Worm (Caenorhabditis elegans) whole organism, L4 larva: Measurements from ENCODE around the gene Y51H4A.937.

ENCODE experiments used
- F26F4.8 ChIP-seq: fragments of 200-800 bp; sonication (Bioruptor generic); conservative IDR thresholded peaks from 2 replicates; pipeline ENCODE4 v1.3.6; 2022; ENCODE audit warnings: missing genetic modification characterization, missing compliant biosample characterization
- F37D6.2 ChIP-seq: sonication (generic microtip); optimal IDR thresholded peaks from 2 replicates; lab custom pipeline; 2016; ENCODE audit warnings: mild to moderate bottlenecking, missing genetic modification characterization, missing compliant biosample characterization
- Y48G9A.11 ChIP-seq: fragments of 200-800 bp; sonication (Bioruptor generic); IDR thresholded peaks from 2 replicates; pipeline ENCODE4 v1.3.6; 2022; ENCODE audit warnings: missing genetic modification reagents, missing genetic modification characterization, missing compliant biosample characterization
- Y5F2A.4 ChIP-seq: fragments of 200-800 bp; sonication (Bioruptor generic); optimal IDR thresholded peaks from 2 replicates; lab custom pipeline; 2018; ENCODE audit warnings: mild to moderate bottlenecking, missing genetic modification characterization, missing compliant biosample characterization
- Y75B8A.6 ChIP-seq: fragments of 200-800 bp; sonication (Bioruptor generic); IDR thresholded peaks from 2 replicates; pipeline ENCODE4 v1.3.6; 2022; ENCODE audit warnings: missing genetic modification reagents, missing genetic modification characterization, missing compliant biosample characterization
- ZK546.5 ChIP-seq, 2 experiments: sonication (generic microtip); optimal IDR thresholded peaks; 2 replicates each; lab custom pipeline; 2017; ENCODE audit warnings: missing biosample characterization in 2 of 2, missing genetic modification characterization in 2 of 2
- aly-2 ChIP-seq: sonication (generic microtip); optimal IDR thresholded peaks from 2 replicates; lab custom pipeline; 2018; ENCODE audit warnings: missing biosample characterization, missing genetic modification characterization
- arid-1 ChIP-seq: fragments of 200-800 bp; sonication (Bioruptor generic); conservative IDR thresholded peaks from 2 replicates; pipeline ENCODE4 v1.3.6; 2022; ENCODE audit warnings: missing genetic modification reagents, missing genetic modification characterization, missing compliant biosample characterization
- attf-4 ChIP-seq: sonication (generic microtip); optimal IDR thresholded peaks from 3 replicates; lab custom pipeline; 2017; ENCODE audit warnings: missing biosample characterization, missing genetic modification characterization
- ceh-20 ChIP-seq: fragments of 200-800 bp; sonication (Bioruptor generic); IDR thresholded peaks from 2 replicates; pipeline ENCODE4 v1.3.6; 2022; ENCODE audit warnings: missing genetic modification reagents, missing genetic modification characterization, missing compliant biosample characterization
- ceh-28 ChIP-seq: fragments of 150-350 bp; optimal IDR thresholded peaks from 2 replicates; lab custom pipeline; 2014; ENCODE audit warnings: missing biosample characterization, missing genetic modification reagents, missing genetic modification characterization
- ceh-32 ChIP-seq: sonication (generic microtip); optimal IDR thresholded peaks from 2 replicates; lab custom pipeline; 2016; ENCODE audit warnings: mild to moderate bottlenecking, missing genetic modification characterization, missing compliant biosample characterization; ENCODE audit not compliant: poor library complexity
- ceh-44 ChIP-seq: fragments of 200-800 bp; sonication (Bioruptor generic); IDR thresholded peaks from 2 replicates; pipeline ENCODE4 v1.3.6; 2022; ENCODE audit warnings: missing genetic modification reagents, missing genetic modification characterization, missing compliant biosample characterization
- ceh-82 ChIP-seq: sonication (generic microtip); optimal IDR thresholded peaks from 2 replicates; lab custom pipeline; 2017; ENCODE audit warnings: missing biosample characterization, missing genetic modification characterization
- ces-1 ChIP-seq: fragments of 150-350 bp; sonication (generic microtip); optimal IDR thresholded peaks from 4 replicates; lab custom pipeline; 2014; ENCODE audit warnings: missing biosample characterization, missing genetic modification reagents, missing genetic modification characterization
- cey-2 ChIP-seq: sonication (generic microtip); optimal IDR thresholded peaks from 3 replicates; lab custom pipeline; 2017; ENCODE audit warnings: missing genetic modification characterization, mild to moderate bottlenecking, missing compliant biosample characterization, antibody characterized with exemption, borderline replicate concordance; ENCODE audit not compliant: insufficient read depth
- daf-12 ChIP-seq: fragments of 150-350 bp; optimal IDR thresholded peaks from 2 replicates; lab custom pipeline; 2014; ENCODE audit warnings: missing biosample characterization, missing genetic modification reagents, missing genetic modification characterization
- dmd-9 ChIP-seq: fragments of 200-800 bp; sonication (Bioruptor generic); IDR thresholded peaks from 2 replicates; pipeline ENCODE4 v1.3.6; 2022; ENCODE audit warnings: missing genetic modification reagents, missing genetic modification characterization, missing compliant biosample characterization
- duxl-1 ChIP-seq: sonication (generic microtip); optimal IDR thresholded peaks from 2 replicates; lab custom pipeline; 2016; ENCODE audit warnings: mild to moderate bottlenecking, missing genetic modification characterization, moderate library complexity, missing compliant biosample characterization; ENCODE audit not compliant: poor library complexity
- dve-1 ChIP-seq: sonication (generic microtip); optimal IDR thresholded peaks from 2 replicates; lab custom pipeline; 2017; ENCODE audit warnings: antibody characterized with exemption, mild to moderate bottlenecking, missing genetic modification characterization, missing compliant biosample characterization; ENCODE audit not compliant: insufficient read depth
- egl-43 ChIP-seq: fragments of 200-800 bp; sonication (Bioruptor generic); IDR thresholded peaks from 2 replicates; pipeline ENCODE4 v1.3.6; 2022; ENCODE audit warnings: missing genetic modification reagents, missing genetic modification characterization, missing compliant biosample characterization
- fkh-10 ChIP-seq: fragments of 150-350 bp; optimal IDR thresholded peaks from 2 replicates; lab custom pipeline; 2014; ENCODE audit warnings: missing biosample characterization, missing genetic modification reagents, missing genetic modification characterization
- hif-1 ChIP-seq, 2 experiments: sonication (generic microtip); optimal IDR thresholded peaks; 2 replicates each; lab custom pipeline; 2016 to 2017; ENCODE audit warnings: missing compliant biosample characterization in 2 of 2, missing genetic modification characterization in 2 of 2, missing genetic modification reagents in 2 of 2, missing genotype in 2 of 2, mild to moderate bottlenecking in 1 of 2
- hlh-11 ChIP-seq: fragments of 200-800 bp; sonication (Bioruptor generic); optimal IDR thresholded peaks from 2 replicates; lab custom pipeline; 2018; ENCODE audit warnings: mild to moderate bottlenecking, missing genetic modification characterization, missing compliant biosample characterization
- hmg-1.1 ChIP-seq: fragments of 200-800 bp; sonication (Bioruptor generic); IDR thresholded peaks from 2 replicates; pipeline ENCODE4 v1.3.6; 2022; ENCODE audit warnings: missing genetic modification reagents, missing genetic modification characterization, missing compliant biosample characterization
- jun-1 ChIP-seq: fragments of 150-350 bp; optimal IDR thresholded peaks from 2 replicates; lab custom pipeline; 2014; ENCODE audit warnings: missing biosample characterization, missing genetic modification reagents, missing genetic modification characterization
- lin-1 ChIP-seq: fragments of 200-800 bp; sonication (Bioruptor generic); IDR thresholded peaks from 2 replicates; pipeline ENCODE4 v1.3.6; 2022; ENCODE audit warnings: missing genetic modification reagents, missing genetic modification characterization, missing compliant biosample characterization
- lin-13 ChIP-seq: fragments of 150-350 bp; optimal IDR thresholded peaks from 2 replicates; lab custom pipeline; 2014; ENCODE audit warnings: missing biosample characterization, missing genetic modification reagents, missing genetic modification characterization
- madf-5 ChIP-seq, 2 experiments: fragments of 200-800 bp; sonication (Bioruptor generic); IDR thresholded peaks; 2 replicates each; pipeline ENCODE4 v1.3.6; 2022; ENCODE audit warnings: missing compliant biosample characterization in 2 of 2, missing genetic modification characterization in 2 of 2
- madf-9 ChIP-seq: fragments of 200-800 bp; sonication (Bioruptor generic); conservative IDR thresholded peaks from 2 replicates; pipeline ENCODE4 v1.3.6; 2022; ENCODE audit warnings: missing genetic modification reagents, missing genetic modification characterization, missing compliant biosample characterization
- mdl-1 ChIP-seq, 2 experiments: fragments of 150-350 bp in 1 of 2; sonication (generic microtip) in 1 of 2; optimal IDR thresholded peaks; 2 replicates each; lab custom pipeline; 2014 to 2017; ENCODE audit warnings: missing biosample characterization in 2 of 2, missing genetic modification characterization in 2 of 2
- mes-2 ChIP-seq: sonication (generic microtip); optimal IDR thresholded peaks from 2 replicates; lab custom pipeline; 2016; ENCODE audit warnings: missing genotype, mild to moderate bottlenecking, missing genetic modification characterization, missing compliant biosample characterization; ENCODE audit not compliant: poor library complexity, severe bottlenecking
- nhr-10 ChIP-seq: fragments of 150-350 bp; optimal IDR thresholded peaks from 2 replicates; lab custom pipeline; 2014; ENCODE audit warnings: missing biosample characterization, missing genetic modification characterization
- nhr-102 ChIP-seq: sonication (generic microtip); optimal IDR thresholded peaks from 2 replicates; lab custom pipeline; 2016; ENCODE audit warnings: mild to moderate bottlenecking, missing genetic modification characterization, moderate library complexity, missing compliant biosample characterization
- nhr-111 ChIP-seq: fragments of 200-800 bp; sonication (Bioruptor generic); optimal IDR thresholded peaks from 2 replicates; lab custom pipeline; 2018; ENCODE audit warnings: mild to moderate bottlenecking, missing genetic modification characterization, missing compliant biosample characterization
- nhr-237 ChIP-seq: sonication (generic microtip); optimal IDR thresholded peaks from 2 replicates; lab custom pipeline; 2017; ENCODE audit warnings: missing biosample characterization, missing genetic modification characterization
- nhr-25 ChIP-seq: sonication (generic microtip); optimal IDR thresholded peaks from 2 replicates; lab custom pipeline; 2017; ENCODE audit warnings: missing genetic modification characterization, mild to moderate bottlenecking, missing compliant biosample characterization, antibody characterized with exemption, moderate library complexity, borderline replicate concordance; ENCODE audit not compliant: insufficient read depth
- nhr-41 ChIP-seq: fragments of 200-800 bp; sonication (Bioruptor generic); IDR thresholded peaks from 2 replicates; pipeline ENCODE4 v1.3.6; 2022; ENCODE audit warnings: missing genetic modification reagents, missing genetic modification characterization, missing compliant biosample characterization
- nhr-42 ChIP-seq: fragments of 200-800 bp; sonication (Bioruptor generic); IDR thresholded peaks from 2 replicates; pipeline ENCODE4 v1.3.6; 2022; ENCODE audit warnings: missing genetic modification characterization, missing compliant biosample characterization
- nhr-48 ChIP-seq: sonication (generic microtip); optimal IDR thresholded peaks from 2 replicates; lab custom pipeline; 2016; ENCODE audit warnings: mild to moderate bottlenecking, missing genetic modification characterization, missing compliant biosample characterization
- nhr-6 ChIP-seq: fragments of 150-350 bp; optimal IDR thresholded peaks from 2 replicates; lab custom pipeline; 2014; ENCODE audit warnings: missing biosample characterization, missing genetic modification characterization
- nhr-77 ChIP-seq: fragments of 150-350 bp; optimal IDR thresholded peaks from 2 replicates; lab custom pipeline; 2014; ENCODE audit warnings: missing biosample characterization, missing genetic modification characterization
- pha-4 ChIP-seq, 2 experiments: fragments of 150-350 bp in 1 of 2; fragments of 200-800 bp in 1 of 2; sonication (Bioruptor generic) in 1 of 2; IDR thresholded peaks in 1 of 2; optimal IDR thresholded peaks in 1 of 2; 2 replicates each; pipeline versions ENCODE4 v1.3.6 to Lab custom; 2014 to 2022; ENCODE audit warnings: missing genetic modification characterization in 2 of 2, missing genetic modification reagents in 2 of 2, missing biosample characterization in 1 of 2, missing compliant biosample characterization in 1 of 2
- skn-1 ChIP-seq: fragments of 150-350 bp; optimal IDR thresholded peaks from 2 replicates; lab custom pipeline; 2014; ENCODE audit warnings: missing biosample characterization, missing genetic modification characterization
- snpc-4 ChIP-seq: fragments of 150-350 bp; optimal IDR thresholded peaks from 2 replicates; lab custom pipeline; 2014; ENCODE audit warnings: missing biosample characterization, missing genetic modification characterization
- tag-97 ChIP-seq: fragments of 200-800 bp; sonication (Bioruptor generic); IDR thresholded peaks from 2 replicates; pipeline ENCODE4 v1.3.6; 2022; ENCODE audit warnings: missing genetic modification characterization, missing compliant biosample characterization
- unc-39 ChIP-seq: sonication (generic microtip); optimal IDR thresholded peaks from 2 replicates; lab custom pipeline; 2017; ENCODE audit warnings: missing biosample characterization, missing genetic modification characterization
- vab-7 ChIP-seq: fragments of 200-800 bp; sonication (Bioruptor generic); IDR thresholded peaks from 2 replicates; pipeline ENCODE4 v1.3.6; 2022; ENCODE audit warnings: missing genetic modification reagents, missing genetic modification characterization, missing compliant biosample characterization
- zip-11 ChIP-seq: fragments of 200-800 bp; sonication (Bioruptor generic); IDR thresholded peaks from 2 replicates; pipeline ENCODE4 v1.3.6; 2022; ENCODE audit warnings: missing genetic modification characterization, missing compliant biosample characterization
- zip-2 ChIP-seq: fragments of 150-350 bp; optimal IDR thresholded peaks from 2 replicates; lab custom pipeline; 2014; ENCODE audit warnings: missing biosample characterization, missing genetic modification characterization

Gene Y51H4A.937

ce11 chrIV:16501855-16502254, 26.6 kb upstream of the Y51H4A.937 start (continued):
- peak; percentile 32 for TF ChIP-seq nhr-48
- peak; percentile 62; the same call in 1 of the 2 replicates for TF ChIP-seq madf-9
- TF ChIP-seq Y48G9A.11 (GFP tag; lab: Robert Waterston, UW) = no peak
- no peak for TF ChIP-seq duxl-1 (tag; lab: Kevin White, UChicago)
- no peak for TF ChIP-seq madf-5 (GFP tag; IDR thresholded peaks at IDR 0.05; lab: Robert Waterston, UW)
- no peak for TF ChIP-seq daf-12 (tag; lab: Kevin White, UChicago)
- TF ChIP-seq hmg-1.1 = peak; percentile 56
- no peak for TF ChIP-seq tag-97 (GFP tag; lab: Robert Waterston, UW)
- no peak for TF ChIP-seq unc-39 (tag; lab: Kevin White, UChicago)
- TF ChIP-seq aly-2 (tag; lab: Kevin White, UChicago) = no peak
- TF ChIP-seq cey-2 (tag; lab: Kevin White, UChicago) = no peak
- TF ChIP-seq dve-1 (tag; lab: Kevin White, UChicago) = peak; percentile 86
- peak; percentile 88 for TF ChIP-seq hlh-11 (tag; lab: Kevin White, UChicago)
- peak; percentile 19 for TF ChIP-seq nhr-102 (tag; lab: Kevin White, UChicago)
- no peak for TF ChIP-seq nhr-111 (GFP tag; lab: Kevin White, UChicago)
- TF ChIP-seq Y5F2A.4 = no peak
- no peak for TF ChIP-seq ces-1 (GFP tag; lab: Kevin White, UChicago)
- no peak for TF ChIP-seq mdl-1 (tag; optimal IDR thresholded peaks at IDR 0.05; lab: Kevin White, UChicago)
- TF ChIP-seq zip-2 = no peak
- peak; percentile 49; the same call in 1 of the 2 replicates for TF ChIP-seq egl-43 (GFP tag; lab: Robert Waterston, UW)
- no peak for TF ChIP-seq attf-4
- TF ChIP-seq dmd-9 (GFP tag; lab: Robert Waterston, UW) = no peak
- no peak for TF ChIP-seq nhr-10 (tag; lab: Kevin White, UChicago)
- TF ChIP-seq ceh-82 (tag; lab: Kevin White, UChicago) = no peak
- TF ChIP-seq ceh-44 (GFP tag; lab: Robert Waterston, UW) = no peak
- peak; percentile 59; the same call in 1 of the 2 replicates for TF ChIP-seq pha-4 (GFP tag; IDR thresholded peaks at IDR 0.05; lab: Robert Waterston, UW)
- no peak for TF ChIP-seq pha-4 (tag; optimal IDR thresholded peaks at IDR 0.05; lab: Kevin White, UChicago)
- TF ChIP-seq F26F4.8 (GFP tag; lab: Robert Waterston, UW) = no peak
- TF ChIP-seq nhr-77 = peak; percentile 81
- TF ChIP-seq ZK546.5 (tag; optimal IDR thresholded peaks at IDR 0.05; lab: Kevin White, UChicago) = no peak
- 0 out of 2 replicates have a peak, but pooled peaks have one; percentile 14 for TF ChIP-seq arid-1 (GFP tag; lab: Robert Waterston, UW)
- peak; percentile 74 for TF ChIP-seq mes-2 (tag; lab: Kevin White, UChicago)
- TF ChIP-seq Y75B8A.6 (GFP tag; lab: Robert Waterston, UW) = no peak
- no peak for TF ChIP-seq nhr-6 (tag; lab: Kevin White, UChicago)
- no peak for TF ChIP-seq nhr-25 (tag; lab: Kevin White, UChicago)
- TF ChIP-seq hif-1 (tag; optimal IDR thresholded peaks at IDR 0.05; lab: Kevin White, UChicago) = peak in 1 of 2 experiments; percentile 77
- 0 out of 2 replicates have a peak, but pooled peaks have one; percentile 37 for TF ChIP-seq lin-1 (GFP tag; lab: Robert Waterston, UW)
- no peak for TF ChIP-seq vab-7 (GFP tag; lab: Robert Waterston, UW)
- TF ChIP-seq zip-11 (GFP tag; lab: Robert Waterston, UW) = no peak
- TF ChIP-seq ceh-28 (tag; lab: Kevin White, UChicago) = no peak
- TF ChIP-seq nhr-41 (GFP tag; lab: Robert Waterston, UW) = 0 out of 2 replicates have a peak, but pooled peaks have one; percentile 41
- TF ChIP-seq F37D6.2 (tag; lab: Kevin White, UChicago) = no peak
- no peak for TF ChIP-seq jun-1
- TF ChIP-seq nhr-237 = no peak
- no peak for TF ChIP-seq skn-1 (tag; lab: Kevin White, UChicago)
- no peak for TF ChIP-seq fkh-10 (GFP tag; lab: Kevin White, UChicago)
- no peak for TF ChIP-seq nhr-42 (GFP tag; lab: Robert Waterston, UW)
- no peak for TF ChIP-seq ceh-20 (GFP tag; lab: Robert Waterston, UW)
- TF ChIP-seq lin-13 (GFP tag; lab: Kevin White, UChicago) = peak; percentile 9
- TF ChIP-seq snpc-4 (tag; lab: Kevin White, UChicago) = no peak
- no peak for TF ChIP-seq ceh-32
